Worm (Caenorhabditis elegans) whole organism, L1 larva: ENCODE results near the gene F44E2.3.

Experiments
- C34B4.2 ChIP-seq: sonication (generic microtip); optimal IDR thresholded peaks from 2 replicates; lab custom pipeline; 2017; ENCODE audit warnings: mild to moderate bottlenecking, missing genetic modification characterization, missing compliant biosample characterization
- F16B12.6 ChIP-seq: fragments of 150-350 bp; optimal IDR thresholded peaks from 2 replicates; lab custom pipeline; 2014; ENCODE audit warnings: missing biosample characterization, missing genetic modification characterization
- alr-1 ChIP-seq: fragments of 200-800 bp; sonication (Bioruptor generic); optimal IDR thresholded peaks from 2 replicates; lab custom pipeline; 2018; ENCODE audit warnings: borderline replicate concordance, mild to moderate bottlenecking, missing genetic modification characterization, missing compliant biosample characterization
- ama-1 ChIP-seq: fragments of 150-350 bp; optimal IDR thresholded peaks from 2 replicates; lab custom pipeline; 2014
- blmp-1 ChIP-seq: fragments of 150-350 bp; optimal IDR thresholded peaks from 2 replicates; lab custom pipeline; 2014; ENCODE audit warnings: missing biosample characterization, missing genetic modification characterization
- ceh-8 ChIP-seq: fragments of 200-800 bp; sonication (Bioruptor generic); optimal IDR thresholded peaks from 2 replicates; lab custom pipeline; 2018; ENCODE audit warnings: mild to moderate bottlenecking, missing genetic modification characterization, moderate library complexity, missing compliant biosample characterization
- ces-1 ChIP-seq: fragments of 150-350 bp; optimal IDR thresholded peaks from 2 replicates; lab custom pipeline; 2014; ENCODE audit warnings: missing biosample characterization, missing genetic modification reagents, missing genetic modification characterization
- dpl-1 ChIP-seq, 3 experiments: fragments of 150-350 bp in 2 of 3; sonication (generic microtip) in 1 of 3; optimal IDR thresholded peaks; 2 replicates each; lab custom pipeline; 2014 to 2017; ENCODE audit warnings: missing biosample characterization in 3 of 3, missing genetic modification characterization in 3 of 3, missing genetic modification reagents in 3 of 3
- dsc-1 ChIP-seq: sonication (generic microtip); optimal IDR thresholded peaks from 2 replicates; lab custom pipeline; 2016; ENCODE audit warnings: mild to moderate bottlenecking, missing genetic modification characterization, missing compliant biosample characterization
- egl-13 ChIP-seq: sonication (generic microtip); optimal IDR thresholded peaks from 2 replicates; lab custom pipeline; 2016; ENCODE audit warnings: missing genotype, missing genetic modification reagents, missing genetic modification characterization, missing compliant biosample characterization
- elt-2 ChIP-seq: sonication (generic microtip); optimal IDR thresholded peaks from 2 replicates; lab custom pipeline; 2016; ENCODE audit warnings: missing genetic modification characterization, mild to moderate bottlenecking, inconsistent platforms, missing compliant biosample characterization, missing genetic modification reagents
- elt-3 ChIP-seq, 6 experiments: fragments of 150-350 bp in 1 of 6; sonication (generic microtip); optimal IDR thresholded peaks; 2 replicates each; lab custom pipeline; 2017 to 2018; ENCODE audit warnings: missing biosample characterization in 6 of 6, missing genetic modification characterization in 6 of 6, inconsistent platforms in 1 of 6
- ets-5 ChIP-seq: fragments of 200-800 bp; sonication (Bioruptor generic); IDR thresholded peaks from 2 replicates; pipeline ENCODE4 v1.3.6; 2022; ENCODE audit warnings: missing genetic modification characterization, missing compliant biosample characterization
- fkh-10 ChIP-seq: sonication (generic microtip); optimal IDR thresholded peaks from 2 replicates; lab custom pipeline; 2017; ENCODE audit warnings: missing biosample characterization, missing genetic modification reagents, missing genetic modification characterization
- grh-1 ChIP-seq: fragments of 200-800 bp; sonication (Bioruptor generic); IDR thresholded peaks from 2 replicates; pipeline ENCODE4 v1.3.6; 2022; ENCODE audit warnings: missing genetic modification reagents, missing genetic modification characterization, missing compliant biosample characterization
- hpl-2 ChIP-seq: fragments of 150-350 bp; optimal IDR thresholded peaks from 2 replicates; lab custom pipeline; 2014; ENCODE audit warnings: missing biosample characterization, missing genetic modification reagents, missing genetic modification characterization
- isw-1 ChIP-seq: fragments of 200-800 bp; sonication (Bioruptor generic); IDR thresholded peaks from 2 replicates; pipeline ENCODE4 v1.3.6; 2022; ENCODE audit warnings: missing genetic modification characterization, missing compliant biosample characterization
- jun-1 ChIP-seq: fragments of 150-350 bp; optimal IDR thresholded peaks from 2 replicates; lab custom pipeline; 2014; ENCODE audit warnings: missing biosample characterization, missing genetic modification reagents, missing genetic modification characterization
- lin-14 ChIP-seq: fragments of 200-800 bp; sonication (Bioruptor generic); optimal IDR thresholded peaks from 2 replicates; lab custom pipeline; 2018; ENCODE audit warnings: mild to moderate bottlenecking, missing genetic modification characterization, moderate library complexity, missing compliant biosample characterization
- lin-35 ChIP-seq, 2 experiments: fragments of 150-350 bp; optimal IDR thresholded peaks; 2 replicates each; lab custom pipeline; 2014; ENCODE audit warnings: missing biosample characterization in 2 of 2, missing genetic modification characterization in 2 of 2, missing genetic modification reagents in 2 of 2
- lin-39 ChIP-seq: fragments of 150-350 bp; optimal IDR thresholded peaks from 2 replicates; lab custom pipeline; 2014; ENCODE audit warnings: missing biosample characterization, missing genetic modification reagents, missing genetic modification characterization
- lsy-2 ChIP-seq, 2 experiments: fragments of 150-350 bp; optimal IDR thresholded peaks; 2 replicates each; lab custom pipeline; 2014; ENCODE audit warnings: missing biosample characterization in 2 of 2, missing genetic modification characterization in 2 of 2
- mab-9 ChIP-seq: fragments of 200-800 bp; sonication (Bioruptor generic); IDR thresholded peaks from 2 replicates; pipeline ENCODE4 v1.3.6; 2022; ENCODE audit warnings: missing genetic modification reagents, missing genetic modification characterization, missing compliant biosample characterization
- mdl-1 ChIP-seq, 2 experiments: fragments of 150-350 bp; optimal IDR thresholded peaks; 2 replicates each; lab custom pipeline; 2014 to 2017; ENCODE audit warnings: missing biosample characterization in 2 of 2, missing genetic modification characterization in 2 of 2, inconsistent platforms in 1 of 2
- mef-2 ChIP-seq: fragments of 150-350 bp; optimal IDR thresholded peaks from 2 replicates; lab custom pipeline; 2014; ENCODE audit warnings: missing biosample characterization, missing genetic modification characterization
- mep-1 ChIP-seq: fragments of 150-350 bp; optimal IDR thresholded peaks from 2 replicates; lab custom pipeline; 2014; ENCODE audit warnings: missing biosample characterization, missing genetic modification characterization
- nhr-11 ChIP-seq: fragments of 150-350 bp; optimal IDR thresholded peaks from 2 replicates; lab custom pipeline; 2014; ENCODE audit warnings: missing biosample characterization, missing genetic modification characterization
- nhr-19 ChIP-seq: fragments of 200-800 bp; sonication (Bioruptor generic); conservative IDR thresholded peaks from 2 replicates; pipeline ENCODE4 v1.3.6; 2022; ENCODE audit warnings: missing genetic modification characterization, missing compliant biosample characterization
- nhr-20 ChIP-seq: sonication (generic microtip); optimal IDR thresholded peaks from 2 replicates; lab custom pipeline; 2016; ENCODE audit warnings: mild to moderate bottlenecking, missing genetic modification characterization, missing compliant biosample characterization
- nhr-237 ChIP-seq: fragments of 150-350 bp; optimal IDR thresholded peaks from 2 replicates; lab custom pipeline; 2014; ENCODE audit warnings: missing biosample characterization, missing genetic modification characterization
- nhr-28 ChIP-seq: fragments of 150-350 bp; optimal IDR thresholded peaks from 2 replicates; lab custom pipeline; 2014; ENCODE audit warnings: missing biosample characterization, missing genetic modification characterization
- nhr-47 ChIP-seq: sonication (generic microtip); optimal IDR thresholded peaks from 2 replicates; lab custom pipeline; 2016; ENCODE audit warnings: mild to moderate bottlenecking, missing genetic modification characterization, moderate library complexity, missing compliant biosample characterization
- nhr-71 ChIP-seq: sonication (generic microtip); optimal IDR thresholded peaks from 2 replicates; lab custom pipeline; 2016; ENCODE audit warnings: mild to moderate bottlenecking, missing genetic modification characterization, moderate library complexity, missing compliant biosample characterization
- nhr-77 ChIP-seq: fragments of 150-350 bp; optimal IDR thresholded peaks from 2 replicates; lab custom pipeline; 2014; ENCODE audit warnings: missing biosample characterization, missing genetic modification characterization
- nhr-84 ChIP-seq: sonication (generic microtip); optimal IDR thresholded peaks from 2 replicates; lab custom pipeline; 2017; ENCODE audit warnings: missing biosample characterization, missing genetic modification characterization
- nhr-85 ChIP-seq: sonication (generic microtip); peaks from one replicate; lab custom pipeline; 2016; ENCODE audit warnings: missing genetic modification characterization, inconsistent platforms, missing compliant biosample characterization
- nhr-90 ChIP-seq: sonication (generic microtip); optimal IDR thresholded peaks from 2 replicates; lab custom pipeline; 2016; ENCODE audit warnings: mild to moderate bottlenecking, missing genetic modification characterization, missing compliant biosample characterization; ENCODE audit not compliant: poor library complexity
- pax-3 ChIP-seq: fragments of 200-800 bp; sonication (Bioruptor generic); optimal IDR thresholded peaks from 2 replicates; lab custom pipeline; 2018; ENCODE audit warnings: mild to moderate bottlenecking, missing genetic modification characterization, moderate library complexity, missing compliant biosample characterization
- snpc-4 ChIP-seq: fragments of 150-350 bp; optimal IDR thresholded peaks from 2 replicates; lab custom pipeline; 2014; ENCODE audit warnings: missing biosample characterization, missing genetic modification characterization
- snu-23 ChIP-seq: sonication (generic microtip); optimal IDR thresholded peaks from 2 replicates; lab custom pipeline; 2016; ENCODE audit warnings: missing genetic modification characterization, missing compliant biosample characterization
- sup-37 ChIP-seq: fragments of 200-800 bp; sonication (Bioruptor generic); optimal IDR thresholded peaks from 2 replicates; lab custom pipeline; 2018; ENCODE audit warnings: mild to moderate bottlenecking, missing genetic modification characterization, missing compliant biosample characterization
- swsn-7 ChIP-seq: sonication (generic microtip); optimal IDR thresholded peaks from 2 replicates; lab custom pipeline; 2016; ENCODE audit warnings: missing genetic modification characterization, missing compliant biosample characterization
- tlp-1 ChIP-seq: fragments of 150-350 bp; optimal IDR thresholded peaks from 2 replicates; lab custom pipeline; 2014; ENCODE audit warnings: missing biosample characterization, missing genetic modification characterization
- unc-130 ChIP-seq: fragments of 150-350 bp; optimal IDR thresholded peaks from 2 replicates; lab custom pipeline; 2017; ENCODE audit warnings: missing biosample characterization, missing genetic modification characterization, inconsistent platforms
- unc-30 ChIP-seq: sonication (generic microtip); optimal IDR thresholded peaks from 2 replicates; lab custom pipeline; 2017; ENCODE audit warnings: missing biosample characterization, missing genetic modification characterization
- unc-98 ChIP-seq: fragments of 200-800 bp; sonication (Bioruptor generic); IDR thresholded peaks from 2 replicates; pipeline ENCODE4 v1.3.6; 2022; ENCODE audit warnings: missing genetic modification characterization, missing compliant biosample characterization
- zip-4 ChIP-seq: fragments of 200-800 bp; sonication (Bioruptor generic); optimal IDR thresholded peaks from 2 replicates; lab custom pipeline; 2018; ENCODE audit warnings: mild to moderate bottlenecking, missing genetic modification characterization, moderate library complexity, missing compliant biosample characterization
- ztf-11 ChIP-seq, 2 experiments: sonication (generic microtip); optimal IDR thresholded peaks; 2 replicates each; lab custom pipeline; 2016 to 2017; ENCODE audit warnings: missing genetic modification characterization in 2 of 2, missing biosample characterization in 1 of 2, missing compliant biosample characterization in 1 of 2
- ztf-4 ChIP-seq: fragments of 150-350 bp; optimal IDR thresholded peaks from 2 replicates; lab custom pipeline; 2014; ENCODE audit warnings: missing biosample characterization, missing genetic modification characterization

The F44E2.3 gene

DNA sequence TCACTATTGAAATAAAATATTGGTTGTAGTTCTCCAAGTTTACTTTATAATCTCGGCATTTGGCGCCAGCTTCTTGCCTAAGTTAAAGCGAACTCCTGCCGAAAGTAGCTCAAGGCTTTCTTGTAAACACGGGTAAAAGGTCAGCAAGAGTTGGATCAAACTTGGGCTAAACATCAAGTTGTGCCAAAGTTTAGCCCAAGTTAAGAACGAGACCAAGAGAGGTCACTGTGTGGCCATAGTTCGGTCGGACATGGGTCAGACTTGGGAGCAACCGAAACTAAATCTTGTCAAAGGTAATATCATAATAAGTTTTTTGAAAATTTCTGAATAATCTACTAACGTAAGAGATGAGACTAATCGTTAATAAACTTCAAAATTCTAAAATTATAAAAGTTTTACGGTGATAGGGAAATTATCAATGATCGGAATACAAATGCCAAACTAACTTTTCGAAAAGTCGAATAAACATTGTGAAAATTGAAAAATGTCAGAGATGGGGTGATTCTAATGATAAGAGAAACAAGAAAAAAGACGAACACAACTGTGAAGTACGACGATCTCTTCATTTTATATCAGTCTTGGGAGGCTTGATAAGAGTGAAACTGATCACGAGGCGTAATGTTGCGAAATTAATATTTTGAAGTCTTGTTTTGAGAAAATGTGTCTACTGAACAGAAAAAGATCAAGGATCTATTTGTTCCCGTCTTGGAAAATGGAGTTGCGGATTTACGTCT is 39.0 kb upstream of the F44E2.3 start (continued):
- TF ChIP-seq egl-13 (no peak), elt-2 (tag; lab: Kevin White, UChicago) (peak; percentile 88), dsc-1 (tag; lab: Kevin White, UChicago) (no peak), mep-1 (tag; lab: Kevin White, UChicago) (peak; percentile 6), ces-1 (no peak), grh-1 (GFP tag; lab: Robert Waterston, UW) (no peak), snpc-4 (tag; lab: Kevin White, UChicago) (no peak), ceh-8 (GFP tag; lab: Kevin White, UChicago) (no peak), mab-9 (no peak), ets-5 (no peak), ama-1 (no peak), lin-39 (tag; lab: Kevin White, UChicago) (no peak), F16B12.6 (tag; lab: Kevin White, UChicago) (no peak), tlp-1 (no peak), nhr-20 (tag; lab: Kevin White, UChicago) (peak; percentile 74), ztf-11 (tag; optimal IDR thresholded peaks at IDR 0.05; lab: Kevin White, UChicago) (no peak), unc-98 (GFP tag; lab: Robert Waterston, UW) (no peak), pax-3 (tag; lab: Kevin White, UChicago) (no peak), lsy-2 (tag; optimal IDR thresholded peaks at IDR 0.05; lab: Kevin White, UChicago) (peak; percentile 8 to 49), C34B4.2 (tag; lab: Kevin White, UChicago) (no peak), nhr-71 (peak; percentile 69), nhr-237 (tag; lab: Kevin White, UChicago) (no peak), nhr-47 (tag; lab: Kevin White, UChicago) (no peak), alr-1 (tag; lab: Kevin White, UChicago) (no peak), nhr-28 (no peak), elt-3 (tag; optimal IDR thresholded peaks at IDR 0.05; lab: Kevin White, UChicago) (peak in 5 of 6 experiments; percentile 57 to 90 (median 70)), swsn-7 (no peak), zip-4 (GFP tag; lab: Kevin White, UChicago) (peak; percentile 44), nhr-11 (tag; lab: Kevin White, UChicago) (no peak), hpl-2 (GFP tag; lab: Kevin White, UChicago) (peak; percentile 39), jun-1 (tag; lab: Kevin White, UChicago) (no peak), fkh-10 (GFP tag; lab: Kevin White, UChicago) (no peak), nhr-19 (GFP tag; lab: Robert Waterston, UW) (peak; percentile 24; the same call in 1 of the 2 replicates), mdl-1 (tag; optimal IDR thresholded peaks at IDR 0.05; lab: Kevin White, UChicago) (peak in 1 of 2 experiments; percentile 6), unc-130 (tag; lab: Kevin White, UChicago) (no peak), mef-2 (no peak), ztf-4 (tag; lab: Kevin White, UChicago) (no peak), lin-35 (GFP tag; optimal IDR thresholded peaks at IDR 0.05; lab: Kevin White, UChicago) (peak in 1 of 2 experiments; percentile 70), nhr-77 (tag; lab: Kevin White, UChicago) (no peak), sup-37 (no peak), nhr-84 (tag; lab: Kevin White, UChicago) (no peak), blmp-1 (tag; lab: Kevin White, UChicago) (peak; percentile 87), unc-30 (no peak), snu-23 (GFP tag; lab: Kevin White, UChicago) (peak; percentile 42), nhr-85 (tag; lab: Kevin White, UChicago) (peak; percentile 82), dpl-1 (GFP tag; optimal IDR thresholded peaks at IDR 0.05; lab: Kevin White, UChicago) (peak in 2 of 3 experiments; percentile 2 to 18), nhr-90 (tag; lab: Kevin White, UChicago) (peak; percentile 40), isw-1 (GFP tag; lab: Robert Waterston, UW) (no peak), lin-14 (peak; percentile 74)
